Fruit fly (Drosophila melanogaster) whole organism, pupa: Measurements from ENCODE around the gene ckd.

Experiments
- CG4496 ChIP-seq: fragments of 200-800 bp; sonication (Bioruptor generic); IDR thresholded peaks from 3 replicates; pipeline ENCODE4 v1.3.6; 2022; ENCODE audit warnings: missing biosample characterization, missing genetic modification characterization
- fd96Ca ChIP-seq: fragments of 200-800 bp; sonication (Bioruptor generic); IDR thresholded peaks from 3 replicates; pipeline ENCODE4 v1.3.6; 2022; ENCODE audit warnings: missing biosample characterization, missing genetic modification characterization

- TF ChIP-seq fd96Ca (GFP tag; lab: Robert Waterston, UW) (no peak), CG4496 (GFP tag; lab: Robert Waterston, UW) (no peak)
Measured at dm6 chr3L:3250922-3251658, 6.6 kb upstream of the ckd start.
